Worm (Caenorhabditis elegans): Measurements from ENCODE around the gene clc-5.

DNA sequence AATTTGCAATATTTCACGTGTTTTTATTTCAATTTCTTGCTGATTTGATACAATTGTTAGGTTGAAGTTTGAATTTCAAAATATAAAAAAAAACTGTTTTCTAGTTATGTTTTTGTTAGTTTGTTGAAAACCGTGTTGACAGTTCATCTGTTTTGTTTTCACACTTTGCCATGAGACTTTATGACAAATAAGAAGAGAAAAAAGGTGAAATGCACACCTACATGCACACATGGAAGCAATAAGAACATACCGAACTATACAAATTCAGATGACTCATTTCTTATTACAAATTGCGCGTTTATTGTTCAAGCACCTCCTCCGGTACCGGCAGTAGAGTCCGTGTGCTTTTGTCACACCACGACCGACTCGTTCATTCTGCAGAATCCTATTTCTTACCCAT is 12.8 kb upstream of the clc-5 start, which contains the start of gene C10A4.9:
- no peak for TF ChIP-seq tbx-37 (GFP tag; conservative IDR thresholded peaks at IDR 0.05)
- TF ChIP-seq ceh-13 (GFP tag; optimal IDR thresholded peaks at IDR 0.05) = no peak
- TF ChIP-seq hmbx-1 (tag; optimal IDR thresholded peaks at IDR 0.05) = no peak
- TF ChIP-seq tra-4 (tag; optimal IDR thresholded peaks at IDR 0.05) = no peak
- TF ChIP-seq ceh-36 (tag; optimal IDR thresholded peaks at IDR 0.05) = no peak
- TF ChIP-seq ama-1 (optimal IDR thresholded peaks at IDR 0.05) = no peak
- TF ChIP-seq flt-1 (GFP tag; IDR thresholded peaks at IDR 0.05) = no peak
- TF ChIP-seq tbx-11 (GFP tag; IDR thresholded peaks at IDR 0.05) = no peak
- TF ChIP-seq ets-7 (tag; optimal IDR thresholded peaks at IDR 0.05) = no peak
- no peak for TF ChIP-seq F13C5.2 (tag; optimal IDR thresholded peaks at IDR 0.05)
- TF ChIP-seq sea-1 (GFP tag; conservative IDR thresholded peaks at IDR 0.05) = no peak
